Worm (Caenorhabditis elegans): Measurements from ENCODE around the gene C32D5.4.

Gene C32D5.4

DNA sequence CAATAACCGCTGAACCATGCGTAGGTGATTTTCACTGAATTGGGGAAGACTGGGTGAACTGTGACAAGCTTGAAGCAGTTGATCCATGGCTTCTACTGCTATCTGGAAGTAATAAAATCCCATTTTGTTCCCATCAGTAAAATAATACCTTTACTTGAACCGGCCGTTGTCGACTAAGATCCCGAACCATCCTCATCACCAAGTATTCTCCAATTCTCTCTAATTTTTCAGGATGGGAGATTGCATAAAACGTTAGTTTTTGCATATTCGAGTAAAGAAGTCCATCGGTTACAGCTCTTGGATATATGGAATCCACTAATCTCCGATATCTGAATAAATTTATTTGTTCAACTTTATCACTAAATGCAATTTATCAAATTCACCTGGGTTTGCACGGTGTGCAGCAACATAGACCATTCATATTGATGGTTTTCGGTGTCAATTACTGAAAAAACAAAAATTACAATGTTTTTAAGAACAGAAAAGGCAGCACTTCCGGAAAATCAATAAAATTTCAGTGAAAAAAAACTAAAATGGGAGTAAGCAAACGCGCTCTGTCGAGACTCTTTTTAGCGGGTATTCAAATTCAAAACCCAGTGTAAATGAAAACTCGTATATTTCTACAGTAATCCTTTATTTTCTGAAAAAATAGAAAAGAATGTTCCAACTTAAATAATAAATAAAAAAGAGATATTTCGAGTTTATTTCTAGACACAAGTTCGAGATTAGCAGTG is 2.1 kb downstream of the C32D5.4 start, which contains the start of gene efr-3:
efr-3 (minus strand) TSS at position 505 of the 734 bp plus-strand sequence.
- TF ChIP-seq mcd-1 (GFP tag; IDR thresholded peaks at IDR 0.05) (peak; percentile 88), F23B12.7 (tag; optimal IDR thresholded peaks at IDR 0.05; ENCODE audit: insufficient read depth) (peak; percentile 92), lin-35 (GFP tag; optimal IDR thresholded peaks at IDR 0.05) (peak in 1 of 3 experiments; percentile 52), lin-54 (GFP tag; optimal IDR thresholded peaks at IDR 0.05) (peak; percentile 84), die-1 (tag; optimal IDR thresholded peaks at IDR 0.05) (no peak), ztf-28 (GFP tag; IDR thresholded peaks at IDR 0.05) (no peak), lsy-27 (tag; optimal IDR thresholded peaks at IDR 0.05; ENCODE audit: borderline replicate concordance, insufficient read depth) (no peak), akir-1 (GFP tag; optimal IDR thresholded peaks at IDR 0.05) (no peak), dpl-1 (GFP tag; optimal IDR thresholded peaks at IDR 0.05) (peak; percentile 64), rec-8 (tag; optimal IDR thresholded peaks at IDR 0.05) (no peak), dpff-1 (tag; optimal IDR thresholded peaks at IDR 0.05) (no peak), lsl-1 (GFP tag; optimal IDR thresholded peaks at IDR 0.05) (peak; percentile 28), hrde-1 (tag; optimal IDR thresholded peaks at IDR 0.05; ENCODE audit: borderline replicate concordance) (no peak), efl-1 (GFP tag; optimal IDR thresholded peaks at IDR 0.05) (peak; percentile 66)

ce11 chrII:6311888-6312287 is 11.0 kb downstream of the C32D5.4 start:
- no peak for TF ChIP-seq T07F8.4 (tag; optimal IDR thresholded peaks at IDR 0.05)
- no peak for TF ChIP-seq let-526 (GFP tag; IDR thresholded peaks at IDR 0.05)
- no peak for TF ChIP-seq snpc-1.3 (tag; optimal IDR thresholded peaks at IDR 0.05; ENCODE audit: insufficient read depth)

- TF ChIP-seq nhr-90 (tag; optimal IDR thresholded peaks at IDR 0.05) (no peak), ceh-79 (tag; optimal IDR thresholded peaks at IDR 0.05) (no peak), lin-40 (tag; optimal IDR thresholded peaks at IDR 0.05) (no peak), fkh-3 (tag; optimal IDR thresholded peaks at IDR 0.05) (no peak), T26A5.8 (tag; optimal IDR thresholded peaks at IDR 0.05) (no peak), ccch-3 (GFP tag; optimal IDR thresholded peaks at IDR 0.05) (no peak), F52B5.7 (tag; optimal IDR thresholded peaks at IDR 0.05) (no peak), ztf-3 (GFP tag; optimal IDR thresholded peaks at IDR 0.05) (no peak), bed-2 (GFP tag; IDR thresholded peaks at IDR 0.05) (no peak), ceh-27 (GFP tag; optimal IDR thresholded peaks at IDR 0.05) (no peak), rec-8 (tag; optimal IDR thresholded peaks at IDR 0.05) (no peak), let-607 (tag; optimal IDR thresholded peaks at IDR 0.05) (no peak), ets-4 (GFP tag; optimal IDR thresholded peaks at IDR 0.05) (no peak), ekl-4 (GFP tag; IDR thresholded peaks at IDR 0.05) (no peak)
Measured at ce11 chrII:6311459-6311858, 11.4 kb downstream of the C32D5.4 start.

- TF ChIP-seq F39B2.1 (GFP tag; IDR thresholded peaks at IDR 0.05) (no peak), pbrm-1 (GFP tag; IDR thresholded peaks at IDR 0.05) (no peak), ama-1 (optimal IDR thresholded peaks at IDR 0.05) (no peak), ama-1 (GFP tag; optimal IDR thresholded peaks at IDR 0.05) (no peak), ceh-40 (GFP tag; IDR thresholded peaks at IDR 0.05) (no peak), attf-5 (GFP tag; optimal IDR thresholded peaks at IDR 0.05) (no peak), ekl-4 (GFP tag; IDR thresholded peaks at IDR 0.05) (no peak), F37B4.10 (GFP tag; IDR thresholded peaks at IDR 0.05) (no peak), hmg-20 (GFP tag; IDR thresholded peaks at IDR 0.05) (no peak), rcor-1 (GFP tag; IDR thresholded peaks at IDR 0.05) (no peak), Y67H2A.10 (GFP tag; conservative IDR thresholded peaks at IDR 0.05) (no peak), somi-1 (GFP tag; optimal IDR thresholded peaks at IDR 0.05) (no peak)
Measured at ce11 chrII:6309198-6309597, 13.7 kb downstream of the C32D5.4 start, which contains the start of gene glb-10. Gene glb-10 (minus strand): TSS chrII:6309298.

Measured in whole organism, young adult.